Worm (Caenorhabditis elegans) whole organism, young adult: ENCODE data around the gene nhr-255.

Experiments used
- B0261.1 ChIP-seq: sonication (generic microtip); optimal IDR thresholded peaks from 2 replicates; lab custom pipeline; 2016; ENCODE audit warnings: mild to moderate bottlenecking, missing genetic modification characterization, moderate library complexity, missing compliant biosample characterization
- F10E7.11 ChIP-seq: sonication (generic microtip); optimal IDR thresholded peaks from 2 replicates; lab custom pipeline; 2017; ENCODE audit warnings: mild to moderate bottlenecking, missing genetic modification characterization, moderate library complexity, missing compliant biosample characterization
- F33H1.4 ChIP-seq: fragments of 200-800 bp; sonication (Bioruptor generic); IDR thresholded peaks from 2 replicates; pipeline ENCODE4 v1.3.6; 2022; ENCODE audit warnings: missing genetic modification reagents, missing genetic modification characterization, missing compliant biosample characterization
- F37B4.10 ChIP-seq: fragments of 200-800 bp; sonication (Bioruptor generic); IDR thresholded peaks from 2 replicates; pipeline ENCODE4 v1.3.6; 2022; ENCODE audit warnings: missing genetic modification characterization, missing compliant biosample characterization
- F39B2.1 ChIP-seq: fragments of 200-800 bp; sonication (Bioruptor generic); IDR thresholded peaks from 2 replicates; pipeline ENCODE4 v1.3.6; 2022; ENCODE audit warnings: missing genetic modification reagents, missing genetic modification characterization, missing compliant biosample characterization
- F55B11.4 ChIP-seq: sonication (generic microtip); optimal IDR thresholded peaks from 2 replicates; lab custom pipeline; 2016; ENCODE audit warnings: missing compliant biosample characterization, missing genetic modification characterization, borderline replicate concordance; ENCODE audit not compliant: insufficient read depth
- F57A8.1 ChIP-seq: fragments of 200-800 bp; sonication (Bioruptor generic); optimal IDR thresholded peaks from 2 replicates; lab custom pipeline; 2018; ENCODE audit warnings: mild to moderate bottlenecking, missing genetic modification characterization, moderate library complexity, missing compliant biosample characterization
- T26A5.8 ChIP-seq: sonication (generic microtip); optimal IDR thresholded peaks from 2 replicates; lab custom pipeline; 2016; ENCODE audit warnings: missing genetic modification characterization, missing compliant biosample characterization
- Y53F4B.3 ChIP-seq: fragments of 200-800 bp; sonication (Bioruptor generic); IDR thresholded peaks from 2 replicates; pipeline ENCODE4 v1.3.6; 2022; ENCODE audit warnings: missing genetic modification reagents, missing genetic modification characterization, missing compliant biosample characterization
- Y53G8AR.9 ChIP-seq: fragments of 200-800 bp; sonication (Bioruptor generic); conservative IDR thresholded peaks from 2 replicates; pipeline ENCODE4 v1.3.6; 2022; ENCODE audit warnings: missing genetic modification reagents, missing genetic modification characterization, missing compliant biosample characterization
- Y56A3A.18 ChIP-seq: fragments of 200-800 bp; sonication (Bioruptor generic); IDR thresholded peaks from 2 replicates; pipeline ENCODE4 v1.3.6; 2022; ENCODE audit warnings: missing genetic modification reagents, missing genetic modification characterization, missing compliant biosample characterization
- Y67H2A.10 ChIP-seq: fragments of 200-800 bp; sonication (Bioruptor generic); conservative IDR thresholded peaks from 2 replicates; pipeline ENCODE4 v1.3.6; 2022; ENCODE audit warnings: missing genetic modification reagents, missing genetic modification characterization, missing compliant biosample characterization
- Y79H2A.3 ChIP-seq: fragments of 200-800 bp; sonication (Bioruptor generic); conservative IDR thresholded peaks from 2 replicates; pipeline ENCODE4 v1.3.6; 2022; ENCODE audit warnings: missing genetic modification reagents, missing genetic modification characterization, missing compliant biosample characterization
- ZK185.1 ChIP-seq: sonication (generic microtip); optimal IDR thresholded peaks from 2 replicates; lab custom pipeline; 2016; ENCODE audit warnings: mild to moderate bottlenecking, missing genetic modification characterization, missing compliant biosample characterization; ENCODE audit not compliant: poor library complexity, severe bottlenecking
- ama-1 ChIP-seq, 3 experiments: fragments of 150-350 bp in 1 of 3; sonication (generic microtip) in 2 of 3; optimal IDR thresholded peaks; 2 replicates each; lab custom pipeline; 2014 to 2018; ENCODE audit warnings: missing biosample characterization in 2 of 3, missing genetic modification characterization in 2 of 3, missing genetic modification reagents in 2 of 3
- aptf-2 ChIP-seq: fragments of 200-800 bp; sonication (Bioruptor generic); conservative IDR thresholded peaks from 2 replicates; pipeline ENCODE4 v1.3.6; 2022; ENCODE audit warnings: missing genetic modification reagents, missing genetic modification characterization, missing compliant biosample characterization
- aptf-3 ChIP-seq: fragments of 200-800 bp; sonication (Bioruptor generic); IDR thresholded peaks from 2 replicates; pipeline ENCODE4 v1.3.6; 2022; ENCODE audit warnings: missing genetic modification characterization, missing compliant biosample characterization
- athp-1 ChIP-seq: sonication (generic microtip); optimal IDR thresholded peaks from 2 replicates; lab custom pipeline; 2017; ENCODE audit warnings: mild to moderate bottlenecking, missing genetic modification characterization, missing compliant biosample characterization
- bed-1 ChIP-seq: fragments of 200-800 bp; sonication (Bioruptor generic); IDR thresholded peaks from 2 replicates; pipeline ENCODE4 v1.3.6; 2022; ENCODE audit warnings: missing genetic modification reagents, missing genetic modification characterization, missing compliant biosample characterization
- cebp-2 ChIP-seq: fragments of 200-800 bp; sonication (Bioruptor generic); IDR thresholded peaks from 2 replicates; pipeline ENCODE4 v1.3.6; 2022; ENCODE audit warnings: missing genetic modification characterization, missing compliant biosample characterization
- ceh-58 ChIP-seq: fragments of 200-800 bp; sonication (Bioruptor generic); IDR thresholded peaks from 2 replicates; pipeline ENCODE4 v1.3.6; 2022; ENCODE audit warnings: missing genetic modification characterization, missing compliant biosample characterization
- ceh-91 ChIP-seq: fragments of 200-800 bp; sonication (Bioruptor generic); IDR thresholded peaks from 2 replicates; pipeline ENCODE4 v1.3.6; 2022; ENCODE audit warnings: missing genetic modification reagents, missing genetic modification characterization, missing compliant biosample characterization
- chd-7 ChIP-seq: sonication (generic microtip); optimal IDR thresholded peaks from 2 replicates; lab custom pipeline; 2016; ENCODE audit warnings: mild to moderate bottlenecking, missing genetic modification characterization, moderate library complexity, missing compliant biosample characterization
- die-1 ChIP-seq: sonication (generic microtip); optimal IDR thresholded peaks from 2 replicates; lab custom pipeline; 2016; ENCODE audit warnings: missing genotype, mild to moderate bottlenecking, missing genetic modification characterization, missing compliant biosample characterization
- dpff-1 ChIP-seq: sonication (generic microtip); optimal IDR thresholded peaks from 2 replicates; lab custom pipeline; 2017; ENCODE audit warnings: mild to moderate bottlenecking, missing genetic modification characterization, missing compliant biosample characterization
- efl-1 ChIP-seq: fragments of 150-350 bp; optimal IDR thresholded peaks from 2 replicates; lab custom pipeline; 2014; ENCODE audit warnings: missing biosample characterization, missing genetic modification reagents, missing genetic modification characterization
- egl-18 ChIP-seq: fragments of 200-800 bp; sonication (Bioruptor generic); IDR thresholded peaks from 2 replicates; pipeline ENCODE4 v1.3.6; 2022; ENCODE audit warnings: missing genetic modification reagents, missing genetic modification characterization, missing compliant biosample characterization
- ekl-4 ChIP-seq: fragments of 200-800 bp; sonication (Bioruptor generic); IDR thresholded peaks from 2 replicates; pipeline ENCODE4 v1.3.6; 2022; ENCODE audit warnings: missing genetic modification reagents, missing genetic modification characterization, missing compliant biosample characterization
- fkh-3 ChIP-seq: sonication (generic microtip); optimal IDR thresholded peaks from 2 replicates; lab custom pipeline; 2016; ENCODE audit warnings: mild to moderate bottlenecking, missing genetic modification characterization, missing compliant biosample characterization
- hmg-20 ChIP-seq: fragments of 200-800 bp; sonication (Bioruptor generic); IDR thresholded peaks from 2 replicates; pipeline ENCODE4 v1.3.6; 2022; ENCODE audit warnings: missing genetic modification reagents, missing genetic modification characterization, missing compliant biosample characterization
- lag-1 ChIP-seq: fragments of 200-800 bp; sonication (Bioruptor generic); IDR thresholded peaks from 2 replicates; pipeline ENCODE4 v1.3.6; 2022; ENCODE audit warnings: missing genetic modification reagents, missing genetic modification characterization, missing compliant biosample characterization
- lin-54 ChIP-seq: fragments of 200-800 bp; sonication (Bioruptor generic); optimal IDR thresholded peaks from 2 replicates; lab custom pipeline; 2018; ENCODE audit warnings: mild to moderate bottlenecking, missing genetic modification characterization, missing compliant biosample characterization
- lir-1 ChIP-seq: fragments of 200-800 bp; sonication (Bioruptor generic); conservative IDR thresholded peaks from 2 replicates; pipeline ENCODE4 v1.3.6; 2022; ENCODE audit warnings: missing genetic modification reagents, missing genetic modification characterization, missing compliant biosample characterization
- madf-8 ChIP-seq: fragments of 200-800 bp; sonication (Bioruptor generic); conservative IDR thresholded peaks from 2 replicates; pipeline ENCODE4 v1.3.6; 2022; ENCODE audit warnings: missing genetic modification reagents, missing genetic modification characterization, missing compliant biosample characterization
- mcd-1 ChIP-seq: fragments of 200-800 bp; sonication (Bioruptor generic); IDR thresholded peaks from 2 replicates; pipeline ENCODE4 v1.3.6; 2022; ENCODE audit warnings: missing genetic modification reagents, missing genetic modification characterization, missing compliant biosample characterization
- mel-28 ChIP-seq: sonication (generic microtip); optimal IDR thresholded peaks from 2 replicates; lab custom pipeline; 2016; ENCODE audit warnings: borderline replicate concordance, mild to moderate bottlenecking, missing genetic modification characterization, missing compliant biosample characterization
- mes-4 ChIP-seq: sonication (generic microtip); optimal IDR thresholded peaks from 2 replicates; lab custom pipeline; 2016; ENCODE audit warnings: missing genotype, missing genetic modification characterization, missing compliant biosample characterization
- nfya-1 ChIP-seq: sonication (generic microtip); optimal IDR thresholded peaks from 2 replicates; lab custom pipeline; 2017; ENCODE audit warnings: antibody characterized with exemption, missing compliant biosample characterization, missing genetic modification characterization, borderline replicate concordance; ENCODE audit not compliant: insufficient read depth
- nhr-179 ChIP-seq: sonication (generic microtip); optimal IDR thresholded peaks from 2 replicates; lab custom pipeline; 2016; ENCODE audit warnings: mild to moderate bottlenecking, missing genetic modification characterization, missing compliant biosample characterization
- nhr-80 ChIP-seq: sonication (generic microtip); optimal IDR thresholded peaks from 2 replicates; lab custom pipeline; 2016; ENCODE audit warnings: missing genetic modification characterization, missing compliant biosample characterization
- nhr-90 ChIP-seq: sonication (generic microtip); optimal IDR thresholded peaks from 2 replicates; lab custom pipeline; 2016; ENCODE audit warnings: missing genotype, mild to moderate bottlenecking, missing genetic modification characterization, missing compliant biosample characterization
- snpc-1.3 ChIP-seq: sonication (generic microtip); optimal IDR thresholded peaks from 2 replicates; lab custom pipeline; 2017; ENCODE audit warnings: missing genetic modification characterization, mild to moderate bottlenecking, missing compliant biosample characterization, antibody characterized with exemption, moderate library complexity, missing genotype, missing genetic modification reagents; ENCODE audit not compliant: insufficient read depth
- snpc-4 ChIP-seq, 5 experiments: fragments of 150-350 bp in 1 of 5; sonication (generic microtip) in 4 of 5; optimal IDR thresholded peaks; 2 replicates each; lab custom pipeline; 2014 to 2018; ENCODE audit warnings: missing genetic modification characterization in 5 of 5, missing biosample characterization in 3 of 5, antibody characterized with exemption in 2 of 5, mild to moderate bottlenecking in 2 of 5, missing compliant biosample characterization in 2 of 5, missing genotype in 2 of 5, moderate library complexity in 2 of 5, missing genetic modification reagents in 1 of 5
- somi-1 ChIP-seq: fragments of 200-800 bp; sonication (Bioruptor generic); optimal IDR thresholded peaks from 2 replicates; lab custom pipeline; 2018; ENCODE audit warnings: mild to moderate bottlenecking, missing genetic modification characterization, missing compliant biosample characterization
- tlf-1 ChIP-seq: fragments of 200-800 bp; sonication (Bioruptor generic); optimal IDR thresholded peaks from 2 replicates; lab custom pipeline; 2018; ENCODE audit warnings: mild to moderate bottlenecking, missing genetic modification characterization, missing compliant biosample characterization
- zim-3 ChIP-seq: sonication (generic microtip); optimal IDR thresholded peaks from 2 replicates; lab custom pipeline; 2017; ENCODE audit warnings: mild to moderate bottlenecking, missing genetic modification characterization, moderate library complexity, missing compliant biosample characterization
- ztf-3 ChIP-seq: fragments of 200-800 bp; sonication (Bioruptor generic); optimal IDR thresholded peaks from 2 replicates; lab custom pipeline; 2018; ENCODE audit warnings: mild to moderate bottlenecking, missing genetic modification characterization, missing compliant biosample characterization

Gene nhr-255

ce11 chrX:15741852-15742251 is 558 bp upstream of the nhr-255 start (continued):
- TF ChIP-seq lir-1 (GFP tag; lab: Robert Waterston, UW) = peak; percentile 68
- peak; percentile 98 for TF ChIP-seq B0261.1 (tag; lab: Kevin White, UChicago)
- TF ChIP-seq bed-1 (GFP tag; lab: Robert Waterston, UW) = no peak
- peak; percentile 61 for TF ChIP-seq F10E7.11
- no peak for TF ChIP-seq mel-28 (tag; lab: Kevin White, UChicago)
- TF ChIP-seq efl-1 (GFP tag; lab: Kevin White, UChicago) = no peak
- no peak for TF ChIP-seq nfya-1
- TF ChIP-seq F33H1.4 (GFP tag; lab: Robert Waterston, UW) = 0 out of 2 replicates have a peak, but pooled peaks have one; percentile 24
- peak; percentile 80 for TF ChIP-seq mes-4
- peak; percentile 56 for TF ChIP-seq F57A8.1 (GFP tag; lab: Kevin White, UChicago)
- TF ChIP-seq die-1 (tag; lab: Kevin White, UChicago) = peak; percentile 82
- peak; percentile 43; the same call in 1 of the 2 replicates for TF ChIP-seq egl-18 (GFP tag; lab: Robert Waterston, UW)
- TF ChIP-seq ama-1 (optimal IDR thresholded peaks at IDR 0.05; lab: Kevin White, UChicago) = no peak
- TF ChIP-seq ama-1 (GFP tag; optimal IDR thresholded peaks at IDR 0.05; lab: Kevin White, UChicago) = peak in 1 of 2 experiments; percentile 66
- no peak for TF ChIP-seq lag-1 (GFP tag; lab: Robert Waterston, UW)
- TF ChIP-seq dpff-1 = no peak
- TF ChIP-seq chd-7 (tag; lab: Kevin White, UChicago) = peak; percentile 65
- no peak for TF ChIP-seq ceh-91 (GFP tag; lab: Robert Waterston, UW)
- peak; percentile 22 for TF ChIP-seq nhr-179 (tag; lab: Kevin White, UChicago)
- TF ChIP-seq mcd-1 = peak; percentile 71
- 0 out of 2 replicates have a peak, but pooled peaks have one; percentile 38 for TF ChIP-seq F37B4.10 (GFP tag; lab: Robert Waterston, UW)
- no peak for TF ChIP-seq madf-8
- peak; percentile 81 for TF ChIP-seq hmg-20 (GFP tag; lab: Robert Waterston, UW)
- peak; percentile 61 for TF ChIP-seq zim-3 (tag; lab: Kevin White, UChicago)
- TF ChIP-seq F55B11.4 (tag; lab: Kevin White, UChicago) = no peak
- peak; percentile 86 for TF ChIP-seq nhr-90 (tag; lab: Kevin White, UChicago)
- peak; percentile 11 for TF ChIP-seq snpc-1.3 (tag; lab: Kevin White, UChicago)
- TF ChIP-seq Y67H2A.10 (GFP tag; lab: Robert Waterston, UW) = no peak
- peak; percentile 2 for TF ChIP-seq tlf-1
- TF ChIP-seq Y53G8AR.9 (GFP tag; lab: Robert Waterston, UW) = no peak
- TF ChIP-seq fkh-3 (tag; lab: Kevin White, UChicago) = peak; percentile 48
- TF ChIP-seq Y79H2A.3 (GFP tag; lab: Robert Waterston, UW) = 0 out of 2 replicates have a peak, but pooled peaks have one; percentile 17
- no peak for TF ChIP-seq aptf-2
- peak; percentile 44 for TF ChIP-seq somi-1 (GFP tag; lab: Kevin White, UChicago)
- peak; percentile 74 for TF ChIP-seq T26A5.8
- peak; percentile 34 for TF ChIP-seq nhr-80 (tag; lab: Kevin White, UChicago)
- peak; percentile 60 for TF ChIP-seq athp-1
- TF ChIP-seq ZK185.1 = peak; percentile 86
- peak; percentile 84; the same call in 1 of the 2 replicates for TF ChIP-seq cebp-2
- TF ChIP-seq ceh-58 (GFP tag; lab: Robert Waterston, UW) = no peak
- TF ChIP-seq ztf-3 (GFP tag; lab: Kevin White, UChicago) = no peak
- TF ChIP-seq F39B2.1 (GFP tag; lab: Robert Waterston, UW) = 0 out of 2 replicates have a peak, but pooled peaks have one; percentile 29
- no peak for TF ChIP-seq ekl-4
- TF ChIP-seq snpc-4 (GFP tag; optimal IDR thresholded peaks at IDR 0.05; lab: Kevin White, UChicago) = peak; percentile 64
- TF ChIP-seq snpc-4 (tag; optimal IDR thresholded peaks at IDR 0.05; lab: Kevin White, UChicago) = peak; percentile 32 to 85 (median 66)
- TF ChIP-seq aptf-3 (GFP tag; lab: Robert Waterston, UW) = no peak
- TF ChIP-seq Y56A3A.18 (GFP tag; lab: Robert Waterston, UW) = peak; percentile 67; the same call in 1 of the 2 replicates
- peak; percentile 27; the same call in 1 of the 2 replicates for TF ChIP-seq Y53F4B.3 (GFP tag; lab: Robert Waterston, UW)
- peak; percentile 60 for TF ChIP-seq lin-54
